Fruit fly (Drosophila melanogaster): ENCODE results near the gene betaggt-I.

The betaggt-I gene

dm6 chr2L:4981278-4981966 lies 36.0 kb downstream of the betaggt-I start, which contains the start of the genes CG8892 and CG34126 (continued):
- TF ChIP-seq Med (GFP tag) (peak; percentile 99), Sry-β (GFP tag; optimal IDR thresholded peaks at IDR 0.05) (peak; percentile 81), Vsx1 (GFP tag; optimal IDR thresholded peaks at IDR 0.05) (peak; percentile 86), pnt (GFP tag; optimal IDR thresholded peaks at IDR 0.05) (peak; percentile 97), CG10267 (tag; optimal IDR thresholded peaks at IDR 0.05) (peak; percentile 100), CG15073 (GFP tag; optimal IDR thresholded peaks at IDR 0.05) (peak; percentile 84), ind (GFP tag; optimal IDR thresholded peaks at IDR 0.05) (peak; percentile 99), lbe (GFP tag; optimal IDR thresholded peaks at IDR 0.05) (peak; percentile 95), CG12299 (tag; optimal IDR thresholded peaks at IDR 0.05) (peak; percentile 92), CG6683 (GFP tag; optimal IDR thresholded peaks at IDR 0.05) (peak; percentile 93), CG1792 (GFP tag; optimal IDR thresholded peaks at IDR 0.05) (peak; percentile 93), Dll (GFP tag; IDR thresholded peaks at IDR 0.05; ENCODE audit: partially characterized antibody) (peak; percentile 53; the same call in 1 of the 4 replicates), Fer2 (tag; optimal IDR thresholded peaks at IDR 0.05) (peak; percentile 97), crol (GFP tag; IDR thresholded peaks at IDR 0.05) (no peak), yki (optimal IDR thresholded peaks at IDR 0.05) (no peak), CG2199 (GFP tag; IDR thresholded peaks at IDR 0.05) (peak; percentile 74; the same call in 1 of the 3 replicates), CG11696 (GFP tag; IDR thresholded peaks at IDR 0.05) (peak; percentile 78), CG42726 (GFP tag; IDR thresholded peaks at IDR 0.05; ENCODE audit: partially characterized antibody) (peak; percentile 73), Atf6 (GFP tag; IDR thresholded peaks at IDR 0.05) (peak; percentile 97), CG6813 (GFP tag; optimal IDR thresholded peaks at IDR 0.05) (peak; percentile 90), Dref (GFP tag; IDR thresholded peaks at IDR 0.05) (peak; percentile 51), CG3281 (GFP tag; optimal IDR thresholded peaks at IDR 0.05) (peak; percentile 97), CG14667 (GFP tag; IDR thresholded peaks at IDR 0.05) (peak; percentile 95), Spps (tag; optimal IDR thresholded peaks at IDR 0.05) (peak; percentile 91), CG4617 (GFP tag; optimal IDR thresholded peaks at IDR 0.05; ENCODE audit: borderline replicate concordance) (peak; percentile 99), CG13775 (GFP tag; optimal IDR thresholded peaks at IDR 0.05) (peak; percentile 99), psq (GFP tag; optimal IDR thresholded peaks at IDR 0.05) (peak; percentile 93), pho (GFP tag; optimal IDR thresholded peaks at IDR 0.05) (peak; percentile 97), Dbx (GFP tag; IDR thresholded peaks at IDR 0.05) (peak; percentile 98), Camta (GFP tag; optimal IDR thresholded peaks at IDR 0.05) (peak; percentile 97), Lim3 (GFP tag; IDR thresholded peaks at IDR 0.05) (peak; percentile 83), ara (GFP tag; IDR thresholded peaks at IDR 0.05) (peak; percentile 94), Stat92E (GFP tag; optimal IDR thresholded peaks at IDR 0.05) (peak in 1 of 3 experiments; percentile 76), CG6791 (GFP tag; IDR thresholded peaks at IDR 0.05; ENCODE audit: partially characterized antibody) (0 out of 3 replicates have a peak, but pooled peaks have one; percentile 19), ttk (GFP tag; IDR thresholded peaks at IDR 0.05) (peak; percentile 93), Rfx (GFP tag; IDR thresholded peaks at IDR 0.05) (peak; percentile 98), CG18476 (GFP tag; optimal IDR thresholded peaks at IDR 0.05) (peak; percentile 96), fu2 (GFP tag; optimal IDR thresholded peaks at IDR 0.05) (peak; percentile 96), CG3065 (GFP tag; optimal IDR thresholded peaks at IDR 0.05) (peak; percentile 96), Jarid2 (GFP tag; optimal IDR thresholded peaks at IDR 0.05) (peak; percentile 88), HHEX (GFP tag; optimal IDR thresholded peaks at IDR 0.05) (peak; percentile 97), bsh (GFP tag; optimal IDR thresholded peaks at IDR 0.05) (peak; percentile 75 to 94), bbx (GFP tag; IDR thresholded peaks at IDR 0.05; ENCODE audit: partially characterized antibody) (no peak), dysf (GFP tag; IDR thresholded peaks at IDR 0.05) (peak; percentile 98), btn (GFP tag; optimal IDR thresholded peaks at IDR 0.05) (peak; percentile 64), Hsf (GFP tag; optimal IDR thresholded peaks at IDR 0.05) (peak; percentile 99), schlank (tag; optimal IDR thresholded peaks at IDR 0.05) (peak; percentile 81), D19A (tag; optimal IDR thresholded peaks at IDR 0.05) (peak; percentile 87), wor (GFP tag; IDR thresholded peaks at IDR 0.05) (peak; percentile 94)

Measured in whole organism, embryonic.